Worm (Caenorhabditis elegans) whole organism, late embryonic: ENCODE measurements around the gene C54D10.13.

ENCODE experiments used
- C38D4.7 ChIP-seq: fragments of 200-800 bp; sonication (Bioruptor generic); optimal IDR thresholded peaks from 2 replicates; lab custom pipeline; 2018; ENCODE audit warnings: mild to moderate bottlenecking, missing genetic modification characterization, moderate library complexity, missing compliant biosample characterization
- K02D7.2 ChIP-seq: sonication (generic microtip); optimal IDR thresholded peaks from 2 replicates; lab custom pipeline; 2017; ENCODE audit warnings: mild to moderate bottlenecking, missing genetic modification characterization, missing compliant biosample characterization
- ama-1 ChIP-seq: fragments of 150-350 bp; optimal IDR thresholded peaks from 2 replicates; lab custom pipeline; 2014
- ceh-18 ChIP-seq: sonication (generic microtip); optimal IDR thresholded peaks from 2 replicates; lab custom pipeline; 2016; ENCODE audit warnings: missing genetic modification characterization, missing compliant biosample characterization
- ceh-19 ChIP-seq: fragments of 200-800 bp; sonication (Bioruptor generic); optimal IDR thresholded peaks from 2 replicates; lab custom pipeline; 2018; ENCODE audit warnings: mild to moderate bottlenecking, missing genetic modification characterization, missing compliant biosample characterization
- ceh-2 ChIP-seq: sonication (generic microtip); optimal IDR thresholded peaks from 2 replicates; lab custom pipeline; 2016; ENCODE audit warnings: missing genotype, missing genetic modification characterization, missing compliant biosample characterization
- ceh-22 ChIP-seq: sonication (generic microtip); optimal IDR thresholded peaks from 2 replicates; lab custom pipeline; 2017; ENCODE audit warnings: missing biosample characterization, missing genetic modification characterization
- ceh-24 ChIP-seq: sonication (generic microtip); optimal IDR thresholded peaks from 2 replicates; lab custom pipeline; 2016; ENCODE audit warnings: mild to moderate bottlenecking, missing genetic modification characterization, missing compliant biosample characterization
- ceh-30 ChIP-seq: fragments of 150-350 bp; optimal IDR thresholded peaks from 2 replicates; lab custom pipeline; 2014; ENCODE audit warnings: missing biosample characterization, missing genetic modification characterization
- ceh-34 ChIP-seq: sonication (generic microtip); optimal IDR thresholded peaks from 2 replicates; lab custom pipeline; 2016; ENCODE audit warnings: mild to moderate bottlenecking, missing genetic modification characterization, missing compliant biosample characterization
- ceh-45 ChIP-seq: fragments of 200-800 bp; sonication (Bioruptor generic); IDR thresholded peaks from 2 replicates; pipeline ENCODE4 v1.3.6; 2022; ENCODE audit warnings: missing genetic modification reagents, missing genetic modification characterization, missing compliant biosample characterization
- ceh-6 ChIP-seq: fragments of 200-800 bp; sonication (Bioruptor generic); optimal IDR thresholded peaks from 2 replicates; lab custom pipeline; 2018; ENCODE audit warnings: mild to moderate bottlenecking, missing genetic modification characterization, missing compliant biosample characterization
- ceh-9 ChIP-seq: sonication (generic microtip); optimal IDR thresholded peaks from 2 replicates; lab custom pipeline; 2016; ENCODE audit warnings: mild to moderate bottlenecking, missing genetic modification characterization, inconsistent platforms, missing compliant biosample characterization
- elt-2 ChIP-seq: sonication (generic microtip); optimal IDR thresholded peaks from 2 replicates; lab custom pipeline; 2016; ENCODE audit warnings: missing genetic modification reagents, missing genetic modification characterization, missing compliant biosample characterization
- elt-4 ChIP-seq: sonication (generic microtip); optimal IDR thresholded peaks from 2 replicates; lab custom pipeline; 2016; ENCODE audit warnings: missing genetic modification characterization, missing compliant biosample characterization
- ets-4 ChIP-seq: sonication (generic microtip); optimal IDR thresholded peaks from 2 replicates; lab custom pipeline; 2016; ENCODE audit warnings: missing genetic modification characterization, missing compliant biosample characterization
- eyg-1 ChIP-seq: sonication (generic microtip); optimal IDR thresholded peaks from 2 replicates; lab custom pipeline; 2016; ENCODE audit warnings: missing genotype, missing genetic modification characterization, missing compliant biosample characterization
- hlh-13 ChIP-seq: fragments of 200-800 bp; sonication (Bioruptor generic); optimal IDR thresholded peaks from 2 replicates; lab custom pipeline; 2018; ENCODE audit warnings: mild to moderate bottlenecking, missing genetic modification characterization, missing compliant biosample characterization
- hlh-30 ChIP-seq: sonication (generic microtip); optimal IDR thresholded peaks from 2 replicates; lab custom pipeline; 2017; ENCODE audit warnings: antibody characterized with exemption, missing genetic modification characterization, missing compliant biosample characterization; ENCODE audit not compliant: insufficient read depth
- lim-6 ChIP-seq: sonication (generic microtip); optimal IDR thresholded peaks from 2 replicates; lab custom pipeline; 2016; ENCODE audit warnings: missing genetic modification characterization, missing compliant biosample characterization
- mec-3 ChIP-seq: sonication (generic microtip); optimal IDR thresholded peaks from 2 replicates; lab custom pipeline; 2016; ENCODE audit warnings: borderline replicate concordance, missing genetic modification characterization, missing compliant biosample characterization
- nhr-11 ChIP-seq: fragments of 150-350 bp; optimal IDR thresholded peaks from 2 replicates; lab custom pipeline; 2014; ENCODE audit warnings: missing biosample characterization, missing genetic modification characterization
- nhr-232 ChIP-seq: sonication (generic microtip); optimal IDR thresholded peaks from 2 replicates; lab custom pipeline; 2016; ENCODE audit warnings: missing genetic modification characterization, missing compliant biosample characterization
- pag-3 ChIP-seq: sonication (generic microtip); optimal IDR thresholded peaks from 2 replicates; lab custom pipeline; 2016; ENCODE audit warnings: missing compliant biosample characterization, missing genetic modification characterization, borderline replicate concordance
- pha-4 ChIP-seq: fragments of 150-350 bp; optimal IDR thresholded peaks from 2 replicates; lab custom pipeline; 2018; ENCODE audit warnings: missing biosample characterization, missing genetic modification reagents, missing genetic modification characterization
- pqm-1 ChIP-seq: sonication (generic microtip); optimal IDR thresholded peaks from 2 replicates; lab custom pipeline; 2016; ENCODE audit warnings: missing genetic modification characterization, missing compliant biosample characterization
- pros-1 ChIP-seq: fragments of 150-350 bp; optimal IDR thresholded peaks from 2 replicates; lab custom pipeline; 2014; ENCODE audit warnings: missing biosample characterization, missing genetic modification reagents, missing genetic modification characterization
- ref-2 ChIP-seq: sonication (generic microtip); optimal IDR thresholded peaks from 2 replicates; lab custom pipeline; 2016; ENCODE audit warnings: missing genetic modification characterization, missing compliant biosample characterization
- rnt-1 ChIP-seq: sonication (generic microtip); optimal IDR thresholded peaks from 2 replicates; lab custom pipeline; 2016; ENCODE audit warnings: missing genetic modification characterization, missing compliant biosample characterization
- sdc-2 ChIP-seq: sonication (generic microtip); optimal IDR thresholded peaks from 2 replicates; lab custom pipeline; 2016; ENCODE audit warnings: missing genotype, missing genetic modification characterization, missing compliant biosample characterization
- sox-2 ChIP-seq: fragments of 200-800 bp; sonication (Bioruptor generic); IDR thresholded peaks from 2 replicates; pipeline ENCODE4 v1.3.6; 2022; ENCODE audit warnings: missing genetic modification reagents, missing genetic modification characterization, missing compliant biosample characterization
- syd-9 ChIP-seq: sonication (generic microtip); optimal IDR thresholded peaks from 2 replicates; lab custom pipeline; 2016; ENCODE audit warnings: mild to moderate bottlenecking, missing genetic modification characterization, moderate library complexity, missing compliant biosample characterization
- tbx-2 ChIP-seq: sonication (generic microtip); optimal IDR thresholded peaks from 2 replicates; lab custom pipeline; 2016; ENCODE audit warnings: missing genetic modification characterization, missing compliant biosample characterization
- tbx-7 ChIP-seq: sonication (generic microtip); optimal IDR thresholded peaks from 2 replicates; lab custom pipeline; 2016; ENCODE audit warnings: missing genotype, missing genetic modification characterization, missing compliant biosample characterization
- ttx-3 ChIP-seq: sonication (generic microtip); optimal IDR thresholded peaks from 2 replicates; lab custom pipeline; 2016; ENCODE audit warnings: missing genetic modification reagents, missing genetic modification characterization, missing compliant biosample characterization
- unc-42 ChIP-seq: sonication (generic microtip); optimal IDR thresholded peaks from 2 replicates; lab custom pipeline; 2016; ENCODE audit warnings: missing genotype, missing genetic modification characterization, missing compliant biosample characterization
- zip-5 ChIP-seq: sonication (generic microtip); optimal IDR thresholded peaks from 2 replicates; lab custom pipeline; 2016; ENCODE audit warnings: missing genetic modification characterization, missing compliant biosample characterization

Gene C54D10.13

DNA sequence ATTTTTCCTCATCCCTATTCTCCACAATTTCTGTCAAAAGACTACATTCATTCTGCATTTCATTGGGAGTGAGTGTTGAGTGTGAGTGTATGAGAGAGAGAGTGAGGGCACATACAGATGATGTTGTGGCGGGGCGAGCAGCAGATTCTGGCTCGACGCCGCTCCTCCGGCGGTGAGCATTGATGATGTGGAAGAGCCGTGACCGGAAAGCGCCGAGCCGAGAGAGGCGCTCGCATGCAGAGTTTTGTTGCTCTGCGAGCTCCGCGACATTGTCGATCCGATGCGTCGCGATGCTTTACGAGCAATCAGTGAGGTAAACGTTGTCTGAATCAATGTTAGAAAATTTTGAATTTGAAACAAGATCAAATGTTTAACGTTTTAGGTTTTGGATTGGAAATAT lies 23.6 kb upstream of the C54D10.13 start:
- TF ChIP-seq hlh-30 (tag; lab: Kevin White, UChicago), result no peak
- TF ChIP-seq syd-9 (tag; lab: Kevin White, UChicago), result no peak
- TF ChIP-seq tbx-2 (tag; lab: Kevin White, UChicago), result no peak

DNA sequence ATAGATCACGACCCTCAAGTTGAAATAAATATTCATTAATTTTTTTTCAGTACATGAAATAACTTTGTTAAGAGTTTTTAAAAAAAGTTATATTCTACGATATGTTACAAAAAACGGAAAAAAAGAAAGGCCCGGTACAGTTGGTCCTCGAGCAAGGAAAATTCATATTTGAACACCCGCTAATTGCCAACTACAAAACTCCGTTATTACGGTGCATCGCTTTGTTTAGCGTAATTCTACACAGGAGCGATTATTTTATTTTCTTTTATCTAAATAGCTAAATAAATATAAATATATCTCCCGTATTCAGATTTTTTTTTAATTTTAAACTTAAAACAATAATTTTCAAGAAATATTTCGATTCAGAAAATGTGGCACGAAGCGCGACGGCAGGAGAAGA lies 18.4 kb upstream of the C54D10.13 start, which contains the start of gene F28C1.1:
Gene F28C1.1, plus strand, starts transcription at position 365 of the 400 bp plus-strand sequence.
- peak; percentile 11 for TF ChIP-seq elt-2
- TF ChIP-seq ref-2 (tag; lab: Kevin White, UChicago), result no peak
- TF ChIP-seq, all 69 proteins: peak for 1

DNA sequence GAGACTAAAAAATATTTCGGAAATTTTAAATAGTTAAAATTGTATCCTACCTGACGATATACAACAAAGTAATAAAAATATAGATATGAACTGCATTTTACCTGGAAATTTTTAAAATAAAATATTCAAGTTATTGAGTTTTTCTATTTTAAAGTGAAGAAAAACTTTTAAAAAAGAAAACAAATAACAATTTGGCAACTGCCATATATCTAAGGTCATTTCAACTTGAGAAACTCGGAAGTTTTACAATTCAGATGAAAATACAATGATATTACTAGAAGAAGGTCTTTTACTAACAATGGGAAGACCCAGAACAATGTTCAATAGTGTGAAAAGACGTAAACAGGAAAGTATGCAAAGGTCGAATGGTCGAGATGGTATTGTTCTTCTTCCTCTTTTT lies 17.8 kb upstream of the C54D10.13 start, which contains the start of gene C54D10.10:
Gene C54D10.10, minus strand, starts transcription at position 101 of the 400 bp plus-strand sequence.
- TF ChIP-seq pag-3 (tag; lab: Kevin White, UChicago) (no peak), ttx-3 (no peak), ceh-45 (GFP tag; lab: Robert Waterston, UW) (no peak)

DNA sequence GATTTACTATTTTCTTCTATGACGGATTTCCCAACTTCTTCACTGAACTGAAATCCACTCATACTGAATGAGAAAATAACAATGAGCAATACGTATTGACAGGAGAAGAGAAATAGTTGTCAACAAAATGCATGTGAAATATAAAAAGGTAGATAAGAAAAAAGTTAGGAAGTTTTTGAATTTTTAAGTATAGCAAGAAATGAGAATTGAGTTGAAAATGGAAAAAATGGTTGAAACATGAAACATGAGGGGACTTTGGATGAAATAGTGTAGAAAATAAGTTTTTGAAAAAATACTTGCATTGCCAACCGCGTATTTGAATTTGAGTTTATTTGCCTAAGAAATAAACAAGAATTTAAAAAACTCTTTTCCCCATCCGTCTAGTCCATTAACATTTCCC lies 14.8 kb upstream of the C54D10.13 start, which contains the start of the genes pals-38 and C54D10.9:
Gene pals-38, minus strand, starts transcription at position 101 of the 400 bp plus-strand sequence.
Gene C54D10.9, plus strand, starts transcription at position 259 of the 400 bp plus-strand sequence.
- TF ChIP-seq ceh-30 (tag; lab: Kevin White, UChicago), result no peak
- TF ChIP-seq ets-4, result no peak
- no peak for TF ChIP-seq ceh-34
- TF ChIP-seq tbx-2 (tag; lab: Kevin White, UChicago), result no peak
- no peak for TF ChIP-seq nhr-11 (tag; lab: Kevin White, UChicago)
- TF ChIP-seq nhr-232 (tag; lab: Kevin White, UChicago), result no peak
- no peak for TF ChIP-seq tbx-7 (tag; lab: Kevin White, UChicago)
- no peak for TF ChIP-seq C38D4.7 (GFP tag; lab: Kevin White, UChicago)
- no peak for TF ChIP-seq ceh-2
- no peak for TF ChIP-seq ceh-6 (GFP tag; lab: Kevin White, UChicago)
- no peak for TF ChIP-seq mec-3 (tag; lab: Kevin White, UChicago)
- TF ChIP-seq unc-42, result no peak
- no peak for TF ChIP-seq hlh-13 (GFP tag; lab: Kevin White, UChicago)
- no peak for TF ChIP-seq lim-6 (tag; lab: Kevin White, UChicago)
- TF ChIP-seq, all 69 proteins: peak for 0

DNA sequence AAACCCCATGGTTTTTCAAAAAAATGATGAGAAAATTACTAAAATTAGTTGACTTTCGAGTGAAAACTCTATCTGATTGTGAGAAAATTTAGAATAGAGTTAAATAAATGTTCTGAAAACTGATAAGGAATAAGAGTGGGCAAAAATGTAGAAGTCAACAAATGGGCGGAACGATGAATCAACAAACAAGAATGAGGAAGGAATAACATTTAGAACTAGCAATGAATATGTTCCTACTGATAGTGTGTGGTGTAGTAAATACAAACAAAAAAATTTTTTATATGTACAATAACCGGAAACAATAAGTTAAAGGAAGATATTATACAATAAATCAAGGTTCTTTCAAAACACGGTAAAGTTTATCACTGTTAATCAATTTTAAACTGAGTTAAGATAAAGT lies 11.7 kb upstream of the C54D10.13 start, which contains the start of gene pals-39:
Gene pals-39, minus strand, starts transcription at position 101 of the 400 bp plus-strand sequence.
- no peak for TF ChIP-seq ceh-9
- TF ChIP-seq pha-4 (tag; lab: Kevin White, UChicago), result no peak
- no peak for TF ChIP-seq ceh-45 (GFP tag; lab: Robert Waterston, UW)
- TF ChIP-seq unc-42, result no peak
- TF ChIP-seq ceh-19, result no peak
- TF ChIP-seq ceh-22 (tag; lab: Kevin White, UChicago), result no peak
- TF ChIP-seq, all 69 proteins: peak for 0

DNA sequence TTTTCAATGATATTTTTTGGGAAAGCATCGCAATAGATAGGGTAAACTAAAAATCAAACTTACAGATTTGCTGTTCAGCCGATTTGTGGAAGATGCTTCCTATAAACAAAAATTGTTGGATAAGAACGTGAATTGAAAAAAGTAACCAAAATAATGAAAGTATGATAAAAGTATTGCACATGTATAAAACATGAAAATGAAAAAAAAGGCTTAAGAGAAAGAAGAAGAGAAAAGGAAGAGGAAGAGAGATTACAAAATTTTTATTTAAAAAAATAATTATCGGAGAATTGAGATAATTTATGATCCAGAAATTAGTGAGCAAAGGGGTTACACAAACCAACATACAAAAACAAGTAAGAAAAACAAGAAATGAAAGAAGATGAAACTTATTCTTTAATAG lies 9.3 kb upstream of the C54D10.13 start, which contains the start of gene pals-37:
Gene pals-37, minus strand, starts transcription at position 101 of the 400 bp plus-strand sequence.
- no peak for TF ChIP-seq zip-5
- TF ChIP-seq tbx-7 (tag; lab: Kevin White, UChicago), result no peak
- TF ChIP-seq sox-2 (GFP tag; lab: Robert Waterston, UW), result no peak
- no peak for TF ChIP-seq K02D7.2 (tag; lab: Kevin White, UChicago)
- no peak for TF ChIP-seq ceh-34
- no peak for TF ChIP-seq pag-3 (tag; lab: Kevin White, UChicago)
- no peak for TF ChIP-seq elt-2
- no peak for TF ChIP-seq ceh-18 (tag; lab: Kevin White, UChicago)
- no peak for TF ChIP-seq sdc-2
- TF ChIP-seq ceh-9, result no peak
- no peak for TF ChIP-seq rnt-1 (tag; lab: Kevin White, UChicago)
- no peak for TF ChIP-seq eyg-1 (tag; lab: Kevin White, UChicago)
- no peak for TF ChIP-seq ama-1 (lab: Kevin White, UChicago)
- no peak for TF ChIP-seq hlh-13 (GFP tag; lab: Kevin White, UChicago)
- no peak for TF ChIP-seq pqm-1 (tag; lab: Kevin White, UChicago)
- TF ChIP-seq pros-1 (tag; lab: Kevin White, UChicago), result no peak
- TF ChIP-seq ceh-24 (tag; lab: Kevin White, UChicago), result no peak
- TF ChIP-seq elt-4, result no peak
